Worm (Caenorhabditis elegans) whole organism, early embryonic: Measurements from ENCODE around the gene srh-299.

Experiments
- B0310.2 ChIP-seq: sonication (generic microtip); optimal IDR thresholded peaks from 2 replicates; lab custom pipeline; 2016; ENCODE audit warnings: mild to moderate bottlenecking, missing genetic modification characterization, missing compliant biosample characterization
- aly-1 ChIP-seq: sonication (generic microtip); optimal IDR thresholded peaks from 2 replicates; lab custom pipeline; 2016; ENCODE audit warnings: missing genetic modification characterization, missing compliant biosample characterization
- ama-1 ChIP-seq: fragments of 150-350 bp; optimal IDR thresholded peaks from 2 replicates; lab custom pipeline; 2014
- ceh-13 ChIP-seq: fragments of 200-800 bp; sonication (Bioruptor generic); optimal IDR thresholded peaks from 2 replicates; lab custom pipeline; 2018; ENCODE audit warnings: mild to moderate bottlenecking, missing genetic modification characterization, missing compliant biosample characterization
- ets-7 ChIP-seq: sonication (generic microtip); optimal IDR thresholded peaks from 2 replicates; lab custom pipeline; 2016; ENCODE audit warnings: missing genotype, missing genetic modification characterization, missing compliant biosample characterization
- flt-1 ChIP-seq: fragments of 200-800 bp; sonication (Bioruptor generic); IDR thresholded peaks from 2 replicates; pipeline ENCODE4 v1.3.6; 2022; ENCODE audit warnings: missing genetic modification characterization, missing compliant biosample characterization
- hnd-1 ChIP-seq: sonication (generic microtip); optimal IDR thresholded peaks from 2 replicates; lab custom pipeline; 2016; ENCODE audit warnings: missing genetic modification characterization, missing compliant biosample characterization
- scrt-1 ChIP-seq: fragments of 200-800 bp; sonication (Bioruptor generic); IDR thresholded peaks from 2 replicates; pipeline ENCODE4 v1.3.6; 2022; ENCODE audit warnings: missing genetic modification characterization, missing compliant biosample characterization
- sea-1 ChIP-seq: fragments of 200-800 bp; sonication (Bioruptor generic); conservative IDR thresholded peaks from 2 replicates; pipeline ENCODE4 v1.3.6; 2022; ENCODE audit warnings: missing genetic modification characterization, missing compliant biosample characterization
- tbx-11 ChIP-seq: fragments of 200-800 bp; sonication (Bioruptor generic); IDR thresholded peaks from 2 replicates; pipeline ENCODE4 v1.3.6; 2022; ENCODE audit warnings: missing genetic modification characterization, missing compliant biosample characterization
- tbx-37 ChIP-seq: fragments of 200-800 bp; sonication (Bioruptor generic); conservative IDR thresholded peaks from 2 replicates; pipeline ENCODE4 v1.3.6; 2022; ENCODE audit warnings: missing genetic modification reagents, missing genetic modification characterization, missing compliant biosample characterization

ce11 chrV:15887708-15888295, 24.7 kb downstream of the srh-299 start:
- TF ChIP-seq tbx-11 (GFP tag; lab: Robert Waterston, UW) (no peak), ama-1 (lab: Kevin White, UChicago) (no peak), ets-7 (tag; lab: Kevin White, UChicago) (no peak), hnd-1 (tag; lab: Kevin White, UChicago) (no peak), ceh-13 (GFP tag; lab: Kevin White, UChicago) (no peak), sea-1 (GFP tag; lab: Robert Waterston, UW) (no peak), B0310.2 (no peak), aly-1 (no peak), flt-1 (GFP tag; lab: Robert Waterston, UW) (no peak), scrt-1 (GFP tag; lab: Robert Waterston, UW) (no peak), tbx-37 (GFP tag; lab: Robert Waterston, UW) (no peak)
